Worm (Caenorhabditis elegans) whole organism, early embryonic: ENCODE data around the gene pkhm-2.

Experiments used
- aly-1 ChIP-seq: sonication (generic microtip); optimal IDR thresholded peaks from 2 replicates; lab custom pipeline; 2016; ENCODE audit warnings: missing genetic modification characterization, missing compliant biosample characterization
- ama-1 ChIP-seq: fragments of 150-350 bp; optimal IDR thresholded peaks from 2 replicates; lab custom pipeline; 2014
- ceh-36 ChIP-seq: sonication (generic microtip); optimal IDR thresholded peaks from 2 replicates; lab custom pipeline; 2016; ENCODE audit warnings: missing genetic modification characterization, inconsistent platforms, missing compliant biosample characterization
- pes-1 ChIP-seq: fragments of 200-800 bp; sonication (Bioruptor generic); IDR thresholded peaks from 2 replicates; pipeline ENCODE4 v1.3.6; 2022; ENCODE audit warnings: missing genetic modification reagents, missing genetic modification characterization, missing compliant biosample characterization
- tbx-11 ChIP-seq: fragments of 200-800 bp; sonication (Bioruptor generic); IDR thresholded peaks from 2 replicates; pipeline ENCODE4 v1.3.6; 2022; ENCODE audit warnings: missing genetic modification characterization, missing compliant biosample characterization
- tbx-37 ChIP-seq: fragments of 200-800 bp; sonication (Bioruptor generic); conservative IDR thresholded peaks from 2 replicates; pipeline ENCODE4 v1.3.6; 2022; ENCODE audit warnings: missing genetic modification reagents, missing genetic modification characterization, missing compliant biosample characterization
- tra-4 ChIP-seq: sonication (generic microtip); optimal IDR thresholded peaks from 2 replicates; lab custom pipeline; 2017; ENCODE audit warnings: missing genetic modification characterization, missing compliant biosample characterization

ce11 chrX:15166122-15166521, 15.1 kb downstream of the pkhm-2 start, which contains the start of gene T10B10.8:
- TF ChIP-seq ama-1 (lab: Kevin White, UChicago) = no peak
- no peak for TF ChIP-seq tbx-11 (GFP tag; lab: Robert Waterston, UW)
- no peak for TF ChIP-seq aly-1
- TF ChIP-seq pes-1 (GFP tag; lab: Robert Waterston, UW) = no peak
- TF ChIP-seq ceh-36 (tag; lab: Kevin White, UChicago) = no peak
- no peak for TF ChIP-seq tbx-37 (GFP tag; lab: Robert Waterston, UW)
- TF ChIP-seq tra-4 (tag; lab: Kevin White, UChicago) = no peak
